Fruit fly (Drosophila melanogaster) whole organism: ENCODE results near the gene Cpr76Bb.

Source experiments
- CG8478 ChIP-seq: fragments of >200 bp; optimal IDR thresholded peaks from 2 replicates; lab custom pipeline; 2018; ENCODE audit warnings: inconsistent platforms
- pan ChIP-seq: fragments of >200 bp; optimal IDR thresholded peaks from 2 replicates; lab custom pipeline; 2017
- usp ChIP-seq: fragments of >200 bp; optimal IDR thresholded peaks from 2 replicates; lab custom pipeline; 2017; ENCODE audit warnings: missing biosample characterization, missing genetic modification characterization, mixed read lengths

DNA sequence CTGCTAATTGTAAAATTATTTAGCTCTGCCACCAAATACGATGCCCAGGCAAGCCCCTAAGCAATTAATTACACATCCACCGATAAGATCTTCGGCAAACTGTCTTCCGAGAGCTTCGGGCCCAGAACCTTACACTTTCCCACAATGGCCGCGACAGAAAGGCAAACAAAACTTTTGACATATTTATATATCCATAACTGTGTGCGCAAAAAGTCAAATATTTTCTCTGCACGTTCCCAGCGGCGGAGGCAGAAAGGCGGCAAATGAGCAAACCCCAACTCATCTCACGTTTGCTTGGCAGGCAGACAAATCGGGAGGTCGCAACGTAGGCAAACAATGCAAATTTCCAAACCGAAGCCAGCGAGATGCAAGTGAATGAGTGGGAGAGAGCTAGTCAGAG, 39.7 kb downstream of the Cpr76Bb start:
- TF ChIP-seq pan (lab: Kevin White, UChicago) = no peak
- TF ChIP-seq CG8478 = no peak
- no peak for TF ChIP-seq usp
